Fruit fly (Drosophila melanogaster) whole organism, embryonic: ENCODE measurements around the gene Lim3.

Experiments used
- Atf3 ChIP-seq: fragments of 200-800 bp; sonication (Bioruptor generic); optimal IDR thresholded peaks from 3 replicates; lab custom pipeline; 2016; ENCODE audit warnings: missing biosample characterization, missing genetic modification characterization
- B-H1 ChIP-seq: fragments of 200-800 bp; sonication (Bioruptor generic); IDR thresholded peaks from 3 replicates; pipeline ENCODE4 v1.3.6; 2022; ENCODE audit warnings: missing biosample characterization, missing genetic modification characterization
- C15 ChIP-seq: fragments of 200-800 bp; sonication (Bioruptor generic); IDR thresholded peaks from 3 replicates; pipeline ENCODE4 v1.3.6; 2022; ENCODE audit warnings: missing biosample characterization, missing genetic modification characterization
- CG1024 ChIP-seq: fragments of 200-800 bp; sonication (Bioruptor generic); IDR thresholded peaks from 2 replicates; pipeline ENCODE4 v1.3.6; 2022; ENCODE audit warnings: missing biosample characterization, missing genetic modification characterization
- CG10274 ChIP-seq: fragments of 200-800 bp; sonication (Bioruptor generic); optimal IDR thresholded peaks from 3 replicates; lab custom pipeline; 2017; ENCODE audit warnings: missing biosample characterization, mild to moderate bottlenecking, missing genetic modification characterization
- CG10321 ChIP-seq: fragments of 200-800 bp; sonication (Bioruptor generic); IDR thresholded peaks from 2 replicates; pipeline ENCODE4 v1.3.6; 2022; ENCODE audit warnings: missing biosample characterization, missing genetic modification characterization
- CG10462 ChIP-seq: fragments of 200-800 bp; sonication (Bioruptor generic); optimal IDR thresholded peaks from 2 replicates; lab custom pipeline; 2016; ENCODE audit warnings: missing biosample characterization, missing genetic modification characterization
- CG10979 ChIP-seq: fragments of 200-800 bp; sonication (Bioruptor generic); optimal IDR thresholded peaks from 2 replicates; lab custom pipeline; 2018; ENCODE audit warnings: missing biosample characterization, mild to moderate bottlenecking, missing genetic modification characterization, moderate library complexity
- CG11504 ChIP-seq: fragments of 200-800 bp; sonication (Bioruptor generic); optimal IDR thresholded peaks from 3 replicates; lab custom pipeline; 2019; ENCODE audit warnings: missing biosample characterization, mild to moderate bottlenecking, missing genetic modification characterization, moderate library complexity
- CG11695 ChIP-seq: fragments of 200-800 bp; sonication (Bioruptor generic); IDR thresholded peaks from 3 replicates; pipeline ENCODE4 v1.3.6; 2022; ENCODE audit warnings: missing biosample characterization, missing genetic modification characterization
- CG12155 ChIP-seq: fragments of 200-800 bp; sonication (Bioruptor generic); optimal IDR thresholded peaks from 3 replicates; lab custom pipeline; 2016; ENCODE audit warnings: missing biosample characterization, missing genetic modification characterization
- CG12219 ChIP-seq: fragments of 200-800 bp; sonication (Bioruptor generic); optimal IDR thresholded peaks from 3 replicates; lab custom pipeline; 2018; ENCODE audit warnings: missing biosample characterization, mild to moderate bottlenecking, missing genetic modification characterization
- CG12942 ChIP-seq: fragments of 200-800 bp; sonication (Bioruptor generic); optimal IDR thresholded peaks from 3 replicates; lab custom pipeline; 2016; ENCODE audit warnings: missing biosample characterization, missing genetic modification characterization
- CG14014 ChIP-seq: fragments of 200-800 bp; sonication (Bioruptor generic); IDR thresholded peaks from 2 replicates; pipeline ENCODE4 v1.3.6; 2022; ENCODE audit warnings: missing biosample characterization, missing genetic modification characterization
- CG14441 ChIP-seq: fragments of 200-800 bp; sonication (Bioruptor generic); IDR thresholded peaks from 2 replicates; pipeline ENCODE4 v1.3.6; 2022; ENCODE audit warnings: missing biosample characterization, missing genetic modification characterization
- CG15601 ChIP-seq: fragments of 200-800 bp; sonication (Bioruptor generic); optimal IDR thresholded peaks from 3 replicates; lab custom pipeline; 2019; ENCODE audit warnings: missing biosample characterization, mild to moderate bottlenecking, missing genetic modification characterization, moderate library complexity
- CG17361 ChIP-seq: fragments of 200-800 bp; sonication (Bioruptor generic); IDR thresholded peaks from 3 replicates; pipeline ENCODE4 v1.3.6; 2022; ENCODE audit warnings: missing biosample characterization, missing genetic modification characterization
- CG1832 ChIP-seq: fragments of 200-800 bp; sonication (Bioruptor generic); optimal IDR thresholded peaks from 2 replicates; lab custom pipeline; 2017; ENCODE audit warnings: missing biosample characterization, mild to moderate bottlenecking, missing genetic modification characterization, inconsistent platforms
- CG31365 ChIP-seq: fragments of 200-800 bp; sonication (Bioruptor generic); optimal IDR thresholded peaks from 2 replicates; lab custom pipeline; 2018; ENCODE audit warnings: missing biosample characterization, mild to moderate bottlenecking, missing genetic modification characterization
- CG7357 ChIP-seq: fragments of 200-800 bp; sonication (Bioruptor generic); IDR thresholded peaks from 3 replicates; pipeline ENCODE4 v1.3.6; 2022; ENCODE audit warnings: missing biosample characterization, missing genetic modification characterization
- CG7556 ChIP-seq: fragments of 200-800 bp; sonication (Bioruptor generic); optimal IDR thresholded peaks from 2 replicates; lab custom pipeline; 2017; ENCODE audit warnings: missing biosample characterization, mild to moderate bottlenecking, missing genetic modification characterization
- CG8944 ChIP-seq: fragments of 200-800 bp; sonication (Bioruptor generic); optimal IDR thresholded peaks from 3 replicates; lab custom pipeline; 2016; ENCODE audit warnings: missing biosample characterization, missing genetic modification characterization
- D ChIP-seq, 2 experiments: fragments of 200-800 bp in 1 of 2; fragments of >200 bp in 1 of 2; sonication (Bioruptor generic) in 1 of 2; optimal IDR thresholded peaks; 2 replicates in 1 of 2; 3 replicates in 1 of 2; lab custom pipeline; 2017; ENCODE audit warnings: mild to moderate bottlenecking in 1 of 2, missing biosample characterization in 1 of 2, missing genetic modification characterization in 1 of 2, missing genetic modification reagents in 1 of 2
- Fer1 ChIP-seq: fragments of 200-800 bp; sonication (Bioruptor generic); optimal IDR thresholded peaks from 2 replicates; lab custom pipeline; 2017; ENCODE audit warnings: missing biosample characterization, mild to moderate bottlenecking, missing genetic modification characterization
- HLH4C ChIP-seq: fragments of 200-800 bp; sonication (Bioruptor generic); IDR thresholded peaks from 3 replicates; pipeline ENCODE4 v1.3.6; 2022; ENCODE audit warnings: missing biosample characterization, missing genetic modification characterization; ENCODE audit not compliant: partially characterized antibody
- HmgZ ChIP-seq: fragments of 200-800 bp; sonication (Bioruptor generic); optimal IDR thresholded peaks from 2 replicates; lab custom pipeline; 2018; ENCODE audit warnings: missing biosample characterization, mild to moderate bottlenecking, missing genetic modification characterization
- Hmx ChIP-seq: fragments of 200-800 bp; sonication (Bioruptor generic); optimal IDR thresholded peaks from 2 replicates; lab custom pipeline; 2016; ENCODE audit warnings: missing biosample characterization, missing genetic modification characterization
- Kr ChIP-seq: fragments of 200-800 bp; sonication (Bioruptor generic); optimal IDR thresholded peaks from 2 replicates; lab custom pipeline; 2017; ENCODE audit warnings: missing biosample characterization, mild to moderate bottlenecking, missing genetic modification characterization
- NFAT ChIP-seq: fragments of 200-800 bp; sonication (Bioruptor generic); IDR thresholded peaks from 2 replicates; pipeline ENCODE4 v1.3.6; 2022; ENCODE audit warnings: missing biosample characterization, missing genetic modification characterization
- NfI ChIP-seq: fragments of 200-800 bp; sonication (Bioruptor generic); optimal IDR thresholded peaks from 3 replicates; lab custom pipeline; 2018; ENCODE audit warnings: missing biosample characterization, mild to moderate bottlenecking, missing genetic modification characterization, moderate library complexity
- Poxn ChIP-seq: fragments of 200-800 bp; sonication (Bioruptor generic); IDR thresholded peaks from 2 replicates; pipeline ENCODE4 v1.3.6; 2022; ENCODE audit warnings: missing biosample characterization, missing genetic modification characterization
- Side ChIP-seq: fragments of 200-800 bp; sonication (Bioruptor generic); optimal IDR thresholded peaks from 2 replicates; lab custom pipeline; 2016; ENCODE audit warnings: missing biosample characterization, missing genetic modification characterization
- Sin3A ChIP-seq: fragments of >200 bp; optimal IDR thresholded peaks from 2 replicates; lab custom pipeline; 2018
- Xrp1 ChIP-seq: fragments of 200-800 bp; sonication (Bioruptor generic); IDR thresholded peaks from 2 replicates; pipeline ENCODE4 v1.3.6; 2022; ENCODE audit warnings: missing biosample characterization, missing genetic modification characterization
- ac ChIP-seq: fragments of 200-800 bp; sonication (Bioruptor generic); optimal IDR thresholded peaks from 3 replicates; lab custom pipeline; 2017; ENCODE audit warnings: missing biosample characterization, mild to moderate bottlenecking, missing genetic modification characterization
- cas ChIP-seq: fragments of 200-800 bp; sonication (Bioruptor generic); IDR thresholded peaks from 2 replicates; pipeline ENCODE4 v1.3.6; 2022; ENCODE audit warnings: missing biosample characterization, missing genetic modification characterization
- gfzf ChIP-seq: fragments of 200-800 bp; sonication (Bioruptor generic); optimal IDR thresholded peaks from 2 replicates; lab custom pipeline; 2016; ENCODE audit warnings: missing biosample characterization, mild to moderate bottlenecking, missing genetic modification characterization, moderate library complexity
- gsb ChIP-seq: fragments of 200-800 bp; sonication (Bioruptor generic); IDR thresholded peaks from 2 replicates; pipeline ENCODE4 v1.3.6; 2022; ENCODE audit warnings: missing biosample characterization, missing genetic modification characterization
- lov ChIP-seq, 2 experiments: fragments of 200-800 bp in 1 of 2; fragments of >200 bp in 1 of 2; sonication (Bioruptor generic) in 1 of 2; IDR thresholded peaks in 1 of 2; optimal IDR thresholded peaks in 1 of 2; 2 replicates in 1 of 2; 3 replicates in 1 of 2; pipeline versions ENCODE4 v1.3.6 to Lab custom; 2017 to 2022; ENCODE audit warnings: missing biosample characterization in 1 of 2, missing genetic modification characterization in 1 of 2
- luna ChIP-seq: fragments of 200-800 bp; sonication (Bioruptor generic); optimal IDR thresholded peaks from 2 replicates; lab custom pipeline; 2016; ENCODE audit warnings: missing biosample characterization, missing genetic modification characterization
- nmo ChIP-seq: fragments of 200-800 bp; sonication (Bioruptor generic); optimal IDR thresholded peaks from 2 replicates; lab custom pipeline; 2018; ENCODE audit warnings: missing biosample characterization, mild to moderate bottlenecking, missing genetic modification characterization, moderate library complexity
- otp ChIP-seq: fragments of 200-800 bp; sonication (Bioruptor generic); IDR thresholded peaks from 3 replicates; pipeline ENCODE4, ENCODE4 v1.3.6; 2022; ENCODE audit warnings: missing biosample characterization, missing genetic modification characterization
- ro ChIP-seq: fragments of 200-800 bp; sonication (Bioruptor generic); IDR thresholded peaks from 2 replicates; pipeline ENCODE4 v1.3.6; 2022; ENCODE audit warnings: missing biosample characterization, missing genetic modification characterization
- slbo ChIP-seq: fragments of 200-800 bp; sonication (Bioruptor generic); IDR thresholded peaks from 2 replicates; pipeline ENCODE4 v1.3.6; 2022; ENCODE audit warnings: missing biosample characterization, missing genetic modification characterization
- sr ChIP-seq: fragments of 200-800 bp; sonication (Bioruptor generic); IDR thresholded peaks from 3 replicates; pipeline ENCODE4 v1.3.6; 2022; ENCODE audit warnings: missing biosample characterization, missing genetic modification characterization
- tll ChIP-seq, 2 experiments: fragments of 200-800 bp in 1 of 2; fragments of >200 bp in 1 of 2; sonication (Bioruptor generic) in 1 of 2; optimal IDR thresholded peaks; 2 replicates each; lab custom pipeline; 2017 to 2019; ENCODE audit warnings: missing biosample characterization in 2 of 2, missing genetic modification characterization in 2 of 2, mild to moderate bottlenecking in 1 of 2, moderate library complexity in 1 of 2
- tna ChIP-seq: fragments of 200-800 bp; sonication (Bioruptor generic); IDR thresholded peaks from 2 replicates; pipeline ENCODE4 v1.3.6; 2022; ENCODE audit warnings: missing biosample characterization, missing genetic modification characterization; ENCODE audit not compliant: partially characterized antibody
- tx ChIP-seq: fragments of 200-800 bp; sonication (Bioruptor generic); optimal IDR thresholded peaks from 2 replicates; lab custom pipeline; 2016; ENCODE audit warnings: missing biosample characterization, missing genetic modification characterization
- vnd ChIP-seq: fragments of 200-800 bp; sonication (Bioruptor generic); IDR thresholded peaks from 3 replicates; pipeline ENCODE4 v1.3.6; 2022; ENCODE audit warnings: missing biosample characterization, missing genetic modification characterization; ENCODE audit not compliant: partially characterized antibody
- wdn ChIP-seq: fragments of 200-800 bp; sonication (Bioruptor generic); IDR thresholded peaks from 2 replicates; pipeline ENCODE4 v1.3.6; 2022; ENCODE audit warnings: missing biosample characterization, missing genetic modification characterization
- zfh1 ChIP-seq: fragments of 200-800 bp; sonication (Bioruptor generic); IDR thresholded peaks from 3 replicates; pipeline ENCODE4 v1.3.6; 2022; ENCODE audit warnings: missing biosample characterization, missing genetic modification characterization

The Lim3 gene

dm6 chr2L:19058916-19059315 is 49.3 kb downstream of the Lim3 start, which contains the start of gene Phlpp (continued):
- TF ChIP-seq CG12219 (GFP tag; lab: Kevin White, UChicago) (no peak), lov (optimal IDR thresholded peaks at IDR 0.05; lab: Kevin White, UChicago) (no peak), lov (GFP tag; IDR thresholded peaks at IDR 0.05; lab: Robert Waterston, UW) (no peak), gfzf (GFP tag; lab: Kevin White, UChicago) (no peak), CG15601 (no peak), CG1832 (GFP tag; lab: Kevin White, UChicago) (no peak), CG11695 (GFP tag; lab: Robert Waterston, UW) (peak; percentile 61; the same call in 2 of the 3 replicates), nmo (GFP tag; lab: Kevin White, UChicago) (peak; percentile 22), HmgZ (tag; lab: Kevin White, UChicago) (no peak), ro (GFP tag; lab: Robert Waterston, UW) (no peak), CG10979 (peak; percentile 83), CG1024 (GFP tag; lab: Robert Waterston, UW) (peak; percentile 69; the same call in 1 of the 2 replicates), CG14441 (GFP tag; lab: Robert Waterston, UW) (peak; percentile 74), Atf3 (GFP tag; lab: Kevin White, UChicago) (no peak), CG31365 (tag; lab: Kevin White, UChicago) (no peak), sr (GFP tag; lab: Robert Waterston, UW) (no peak), cas (GFP tag; lab: Robert Waterston, UW) (no peak), Poxn (GFP tag; lab: Robert Waterston, UW) (no peak), Kr (GFP tag; lab: Kevin White, UChicago) (no peak), C15 (GFP tag; lab: Robert Waterston, UW) (0 out of 3 replicates have a peak, but pooled peaks have one; percentile 44), otp (GFP tag; lab: Robert Waterston, UW) (0 out of 3 replicates have a peak, but pooled peaks have one; percentile 24), Sin3A (lab: Kevin White, UChicago) (no peak), CG8944 (GFP tag; lab: Kevin White, UChicago) (no peak), tx (no peak), CG10462 (GFP tag; lab: Kevin White, UChicago) (peak; percentile 7), Hmx (GFP tag; lab: Kevin White, UChicago) (no peak), CG17361 (GFP tag; lab: Robert Waterston, UW) (peak; percentile 72), CG12155 (GFP tag; lab: Kevin White, UChicago) (no peak), CG7357 (no peak), CG7556 (peak; percentile 25), NfI (GFP tag; lab: Kevin White, UChicago) (no peak), Fer1 (GFP tag; lab: Kevin White, UChicago) (peak; percentile 25), tna (GFP tag; lab: Robert Waterston, UW) (no peak), slbo (GFP tag; lab: Robert Waterston, UW) (no peak), tll (GFP tag; optimal IDR thresholded peaks at IDR 0.05; lab: Kevin White, UChicago) (no peak), CG12942 (GFP tag; lab: Kevin White, UChicago) (no peak), vnd (GFP tag; lab: Robert Waterston, UW) (no peak), D (optimal IDR thresholded peaks at IDR 0.05; lab: Kevin White, UChicago) (no peak), D (GFP tag; optimal IDR thresholded peaks at IDR 0.05; lab: Kevin White, UChicago) (peak; percentile 41), B-H1 (GFP tag; lab: Robert Waterston, UW) (no peak; the same call in 2 of the 3 replicates), CG11504 (tag; lab: Kevin White, UChicago) (peak; percentile 77), ac (GFP tag; lab: Kevin White, UChicago) (no peak), NFAT (GFP tag; lab: Robert Waterston, UW) (no peak), CG10321 (GFP tag; lab: Robert Waterston, UW) (0 out of 2 replicates have a peak, but pooled peaks have one; percentile 11), Xrp1 (peak; percentile 89), gsb (no peak), Side (GFP tag; lab: Kevin White, UChicago) (peak; percentile 23), CG14014 (GFP tag; lab: Robert Waterston, UW) (peak; percentile 56; the same call in 1 of the 2 replicates), HLH4C (GFP tag; lab: Robert Waterston, UW) (no peak), luna (GFP tag; lab: Kevin White, UChicago) (no peak), wdn (GFP tag; lab: Robert Waterston, UW) (no peak), CG10274 (GFP tag; lab: Kevin White, UChicago) (no peak), zfh1 (GFP tag; lab: Robert Waterston, UW) (peak; percentile 83)
